Fruit fly (Drosophila melanogaster) whole organism, embryonic: Measurements from ENCODE around the gene Nlg4.

ENCODE experiments used
- Ada2b ChIP-seq: fragments of 200-800 bp; sonication (Bioruptor generic); IDR thresholded peaks from 2 replicates; pipeline ENCODE4 v1.3.6; 2022; ENCODE audit warnings: missing biosample characterization, missing genetic modification characterization
- Asciz ChIP-seq: fragments of 200-800 bp; sonication (Bioruptor generic); optimal IDR thresholded peaks from 2 replicates; lab custom pipeline; 2017; ENCODE audit warnings: missing biosample characterization, mild to moderate bottlenecking, missing genetic modification characterization, missing genetic modification reagents
- BEAF-32 ChIP-seq: fragments of 200-800 bp; sonication (Bioruptor generic); optimal IDR thresholded peaks from 3 replicates; lab custom pipeline; 2017; ENCODE audit warnings: missing biosample characterization, missing genetic modification characterization, mild to moderate bottlenecking, moderate library complexity, missing genetic modification reagents
- CG10321 ChIP-seq: fragments of 200-800 bp; sonication (Bioruptor generic); IDR thresholded peaks from 2 replicates; pipeline ENCODE4 v1.3.6; 2022; ENCODE audit warnings: missing biosample characterization, missing genetic modification characterization
- CG11085 ChIP-seq: fragments of 200-800 bp; sonication (Bioruptor generic); IDR thresholded peaks from 2 replicates; pipeline ENCODE4 v1.3.6; 2022; ENCODE audit warnings: missing biosample characterization, missing genetic modification characterization
- CG12744 ChIP-seq: fragments of 200-800 bp; sonication (Bioruptor generic); optimal IDR thresholded peaks from 2 replicates; lab custom pipeline; 2016; ENCODE audit warnings: missing biosample characterization, missing genetic modification characterization
- CG16813 ChIP-seq: fragments of 200-800 bp; sonication (Bioruptor generic); IDR thresholded peaks from 3 replicates; pipeline ENCODE4 v1.3.6; 2022; ENCODE audit warnings: missing biosample characterization, missing genetic modification characterization; ENCODE audit not compliant: partially characterized antibody
- CG2120 ChIP-seq: fragments of 200-800 bp; sonication (Bioruptor generic); optimal IDR thresholded peaks from 3 replicates; lab custom pipeline; 2016; ENCODE audit warnings: missing biosample characterization, missing genetic modification characterization
- CG2202 ChIP-seq: fragments of 200-800 bp; sonication (Bioruptor generic); optimal IDR thresholded peaks from 2 replicates; lab custom pipeline; 2018; ENCODE audit warnings: missing biosample characterization, mild to moderate bottlenecking, missing genetic modification characterization
- CG30431 ChIP-seq: fragments of 200-800 bp; sonication (Bioruptor generic); optimal IDR thresholded peaks from 2 replicates; lab custom pipeline; 2017; ENCODE audit warnings: missing biosample characterization, missing genetic modification characterization
- CG31224 ChIP-seq: fragments of 200-800 bp; sonication (Bioruptor generic); IDR thresholded peaks from 2 replicates; pipeline ENCODE4 v1.3.6; 2022; ENCODE audit warnings: missing biosample characterization, missing genetic modification characterization
- CG32767 ChIP-seq: fragments of 200-800 bp; sonication (Bioruptor generic); IDR thresholded peaks from 2 replicates; pipeline ENCODE4 v1.3.6; 2022; ENCODE audit warnings: missing biosample characterization, missing genetic modification characterization
- CG32772 ChIP-seq: fragments of 200-800 bp; sonication (Bioruptor generic); IDR thresholded peaks from 2 replicates; pipeline ENCODE4 v1.3.6; 2022; ENCODE audit warnings: missing biosample characterization, missing genetic modification characterization
- CG3281 ChIP-seq: fragments of 200-800 bp; sonication (Bioruptor generic); optimal IDR thresholded peaks from 3 replicates; lab custom pipeline; 2017; ENCODE audit warnings: missing biosample characterization, mild to moderate bottlenecking, missing genetic modification characterization
- CG7839 ChIP-seq: fragments of 200-800 bp; sonication (Bioruptor generic); optimal IDR thresholded peaks from 3 replicates; lab custom pipeline; 2018; ENCODE audit warnings: missing biosample characterization, mild to moderate bottlenecking, missing genetic modification characterization, moderate library complexity
- CG7987 ChIP-seq: fragments of 200-800 bp; sonication (Bioruptor generic); optimal IDR thresholded peaks from 2 replicates; lab custom pipeline; 2018; ENCODE audit warnings: missing biosample characterization, mild to moderate bottlenecking, missing genetic modification characterization, moderate library complexity
- CG8281 ChIP-seq: fragments of 200-800 bp; sonication (Bioruptor generic); optimal IDR thresholded peaks from 2 replicates; lab custom pipeline; 2018; ENCODE audit warnings: missing biosample characterization, mild to moderate bottlenecking, missing genetic modification characterization, moderate library complexity
- CG8924 ChIP-seq: fragments of 200-800 bp; optimal IDR thresholded peaks from 3 replicates; lab custom pipeline; 2019; ENCODE audit warnings: missing biosample characterization, mild to moderate bottlenecking, missing genetic modification characterization, moderate library complexity
- Dip3 ChIP-seq: fragments of 200-800 bp; sonication (Bioruptor generic); optimal IDR thresholded peaks from 3 replicates; lab custom pipeline; 2016; ENCODE audit warnings: missing biosample characterization, missing genetic modification characterization
- Doc2 ChIP-seq: fragments of 200-800 bp; sonication (Bioruptor generic); IDR thresholded peaks from 2 replicates; pipeline ENCODE4 v1.3.6; 2022; ENCODE audit warnings: missing biosample characterization, missing genetic modification characterization
- Ets97D ChIP-seq: fragments of 200-800 bp; sonication (Bioruptor generic); optimal IDR thresholded peaks from 3 replicates; lab custom pipeline; 2016; ENCODE audit warnings: missing biosample characterization, missing genetic modification characterization
- Fer1 ChIP-seq: fragments of 200-800 bp; sonication (Bioruptor generic); optimal IDR thresholded peaks from 2 replicates; lab custom pipeline; 2017; ENCODE audit warnings: missing biosample characterization, mild to moderate bottlenecking, missing genetic modification characterization
- GATAe ChIP-seq: fragments of 200-800 bp; sonication (Bioruptor generic); conservative IDR thresholded peaks from 2 replicates; pipeline ENCODE4 v1.3.6; 2022; ENCODE audit warnings: missing biosample characterization, missing genetic modification characterization
- HLHmδ ChIP-seq: fragments of 200-800 bp; sonication (Bioruptor generic); optimal IDR thresholded peaks from 2 replicates; lab custom pipeline; 2018; ENCODE audit warnings: missing biosample characterization, mild to moderate bottlenecking, missing genetic modification characterization, moderate library complexity
- Lim3 ChIP-seq: fragments of 200-800 bp; sonication (Bioruptor generic); IDR thresholded peaks from 2 replicates; pipeline ENCODE4 v1.3.6; 2022; ENCODE audit warnings: missing biosample characterization, missing genetic modification characterization
- NfI ChIP-seq: fragments of 200-800 bp; sonication (Bioruptor generic); optimal IDR thresholded peaks from 3 replicates; lab custom pipeline; 2018; ENCODE audit warnings: missing biosample characterization, mild to moderate bottlenecking, missing genetic modification characterization, moderate library complexity
- Opbp ChIP-seq: fragments of 200-800 bp; sonication (Bioruptor generic); IDR thresholded peaks from 3 replicates; pipeline ENCODE4 v1.3.6; 2022; ENCODE audit warnings: missing biosample characterization, missing genetic modification characterization; ENCODE audit not compliant: partially characterized antibody
- Ptx1 ChIP-seq: fragments of 200-800 bp; sonication (Bioruptor generic); IDR thresholded peaks from 2 replicates; pipeline ENCODE4 v1.3.6; 2022; ENCODE audit warnings: missing biosample characterization, missing genetic modification characterization
- Rx ChIP-seq: fragments of 200-800 bp; sonication (Bioruptor generic); IDR thresholded peaks from 2 replicates; pipeline ENCODE4 v1.3.6; 2022; ENCODE audit warnings: missing biosample characterization, missing genetic modification characterization
- Sry-β ChIP-seq: fragments of 200-800 bp; sonication (Bioruptor generic); optimal IDR thresholded peaks from 2 replicates; lab custom pipeline; 2018; ENCODE audit warnings: missing biosample characterization, mild to moderate bottlenecking, missing genetic modification characterization, moderate library complexity
- Ssrp ChIP-seq: fragments of 200-800 bp; sonication (Bioruptor generic); optimal IDR thresholded peaks from 2 replicates; lab custom pipeline; 2018; ENCODE audit warnings: missing biosample characterization, mild to moderate bottlenecking, missing genetic modification characterization, moderate library complexity
- TFAM ChIP-seq: fragments of 200-800 bp; sonication (Bioruptor generic); optimal IDR thresholded peaks from 2 replicates; lab custom pipeline; 2017; ENCODE audit warnings: missing biosample characterization, missing genetic modification characterization, inconsistent platforms
- Tbp ChIP-seq: fragments of >200 bp; optimal IDR thresholded peaks from 2 replicates; lab custom pipeline; 2018; ENCODE audit warnings: missing biosample characterization, missing genetic modification characterization
- ash1 ChIP-seq: fragments of 200-800 bp; sonication (Bioruptor generic); optimal IDR thresholded peaks from 2 replicates; lab custom pipeline; 2018; ENCODE audit warnings: missing biosample characterization, mild to moderate bottlenecking, missing genetic modification characterization
- bbx ChIP-seq: fragments of 200-800 bp; sonication (Bioruptor generic); IDR thresholded peaks from 2 replicates; pipeline ENCODE4 v1.3.6; 2022; ENCODE audit warnings: missing biosample characterization, missing genetic modification characterization; ENCODE audit not compliant: partially characterized antibody
- bigmax ChIP-seq: fragments of 200-800 bp; sonication (Bioruptor generic); optimal IDR thresholded peaks from 2 replicates; lab custom pipeline; 2018; ENCODE audit warnings: missing biosample characterization, mild to moderate bottlenecking, missing genetic modification characterization
- crol ChIP-seq: fragments of 200-800 bp; sonication (Bioruptor generic); IDR thresholded peaks from 2 replicates; pipeline ENCODE4 v1.3.6; 2022; ENCODE audit warnings: missing biosample characterization, missing genetic modification characterization
- crp ChIP-seq, 2 experiments: fragments of 200-800 bp; sonication (Bioruptor generic); optimal IDR thresholded peaks; 2 replicates in 1 of 2; 3 replicates in 1 of 2; lab custom pipeline; 2017; ENCODE audit warnings: missing biosample characterization in 2 of 2, missing genetic modification characterization in 2 of 2, mild to moderate bottlenecking in 1 of 2, moderate library complexity in 1 of 2
- dimm ChIP-seq: fragments of 200-800 bp; sonication (Bioruptor generic); IDR thresholded peaks from 2 replicates; pipeline ENCODE4 v1.3.6; 2022; ENCODE audit warnings: missing biosample characterization, missing genetic modification characterization
- disco-r ChIP-seq: fragments of 200-800 bp; sonication (Bioruptor generic); optimal IDR thresholded peaks from 2 replicates; lab custom pipeline; 2016; ENCODE audit warnings: missing biosample characterization, missing genetic modification characterization
- dm ChIP-seq: fragments of 200-800 bp; sonication (Bioruptor generic); optimal IDR thresholded peaks from 3 replicates; lab custom pipeline; 2016; ENCODE audit warnings: missing biosample characterization, missing genetic modification characterization
- ems ChIP-seq: fragments of 200-800 bp; sonication (Bioruptor generic); optimal IDR thresholded peaks from 3 replicates; lab custom pipeline; 2016; ENCODE audit warnings: missing biosample characterization, missing genetic modification characterization
- ewg ChIP-seq: fragments of 200-800 bp; sonication (Bioruptor generic); optimal IDR thresholded peaks from 3 replicates; lab custom pipeline; 2017; ENCODE audit warnings: mild to moderate bottlenecking, missing biosample characterization, missing genetic modification reagents, missing genetic modification characterization
- kni ChIP-seq: fragments of 200-800 bp; sonication (Bioruptor generic); optimal IDR thresholded peaks from 3 replicates; lab custom pipeline; 2017; ENCODE audit warnings: mild to moderate bottlenecking, missing biosample characterization, missing genetic modification reagents, missing genetic modification characterization
- lilli ChIP-seq: fragments of 200-800 bp; sonication (Bioruptor generic); optimal IDR thresholded peaks from 3 replicates; lab custom pipeline; 2016; ENCODE audit warnings: missing biosample characterization, missing genetic modification characterization
- p53 ChIP-seq: fragments of 200-800 bp; sonication (Bioruptor generic); optimal IDR thresholded peaks from 2 replicates; lab custom pipeline; 2016; ENCODE audit warnings: missing biosample characterization, missing genetic modification characterization
- sima ChIP-seq: fragments of 200-800 bp; sonication (Bioruptor generic); optimal IDR thresholded peaks from 2 replicates; lab custom pipeline; 2016; ENCODE audit warnings: missing biosample characterization, missing genetic modification characterization
- slbo ChIP-seq: fragments of 200-800 bp; sonication (Bioruptor generic); IDR thresholded peaks from 2 replicates; pipeline ENCODE4 v1.3.6; 2022; ENCODE audit warnings: missing biosample characterization, missing genetic modification characterization
- tio ChIP-seq: fragments of 200-800 bp; sonication (Bioruptor generic); optimal IDR thresholded peaks from 2 replicates; lab custom pipeline; 2017; ENCODE audit warnings: missing biosample characterization, missing genetic modification characterization, inconsistent platforms
- ttk ChIP-seq: fragments of 200-800 bp; sonication (Bioruptor generic); IDR thresholded peaks from 2 replicates; pipeline ENCODE4 v2.1.2; 2022; ENCODE audit warnings: missing biosample characterization, missing genetic modification characterization

Nlg4 gene

DNA sequence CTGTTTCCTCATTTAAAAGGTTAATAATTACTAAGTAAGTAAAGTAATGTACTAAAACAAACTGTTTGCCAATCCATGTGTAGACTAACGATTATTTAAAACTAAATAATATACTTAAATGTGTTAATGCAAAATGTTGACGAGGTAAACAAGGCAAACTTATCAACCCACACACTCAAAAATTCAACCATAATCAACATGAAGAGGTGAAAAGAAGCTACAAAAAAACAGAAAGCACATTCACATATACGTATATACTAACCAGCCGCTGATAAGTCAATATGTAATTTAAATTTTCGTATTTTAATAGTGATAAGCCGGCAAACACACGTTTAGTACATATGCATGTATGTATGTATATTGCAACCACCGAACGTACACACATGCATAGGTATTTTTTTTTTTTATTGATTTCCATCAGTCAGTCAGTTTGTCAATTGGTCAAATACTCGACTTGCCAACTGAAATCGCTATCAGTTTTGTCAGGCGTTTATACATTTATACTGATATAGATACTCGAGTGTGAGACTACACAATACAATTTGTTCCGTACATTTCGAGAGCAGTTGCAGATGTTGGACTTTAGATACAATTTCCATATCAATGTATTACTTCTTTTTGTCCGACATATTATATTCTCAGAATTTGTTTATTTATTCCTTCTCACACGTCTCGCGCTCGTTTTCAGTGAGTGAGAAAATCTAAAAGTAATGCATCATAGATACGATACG, 55.0 kb downstream of the Nlg4 start (continued):
- TF ChIP-seq CG12744 (GFP tag; lab: Kevin White, UChicago) (no peak), TFAM (no peak), CG11085 (GFP tag; lab: Robert Waterston, UW) (no peak), Rx (GFP tag; lab: Robert Waterston, UW) (no peak), Ets97D (GFP tag; lab: Kevin White, UChicago) (no peak), Dip3 (no peak), Lim3 (GFP tag; lab: Robert Waterston, UW) (no peak), Ada2b (no peak), CG3281 (peak; percentile 51), CG32772 (GFP tag; lab: Robert Waterston, UW) (no peak), CG8924 (tag; lab: Kevin White, UChicago) (peak; percentile 21), GATAe (no peak), CG7839 (peak; percentile 58), tio (GFP tag; lab: Kevin White, UChicago) (no peak), p53 (GFP tag; lab: Kevin White, UChicago) (no peak), Sry-β (GFP tag; lab: Kevin White, UChicago) (no peak), CG2120 (GFP tag; lab: Kevin White, UChicago) (peak; percentile 22), sima (GFP tag; lab: Kevin White, UChicago) (no peak), BEAF-32 (GFP tag; lab: Kevin White, UChicago) (no peak), crp (GFP tag; optimal IDR thresholded peaks at IDR 0.05; lab: Kevin White, UChicago) (no peak), Ssrp (tag; lab: Kevin White, UChicago) (no peak), crol (GFP tag; lab: Robert Waterston, UW) (peak; percentile 27; the same call in 1 of the 2 replicates), lilli (GFP tag; lab: Kevin White, UChicago) (no peak), ems (no peak), CG31224 (GFP tag; lab: Robert Waterston, UW) (no peak), bigmax (GFP tag; lab: Kevin White, UChicago) (no peak), disco-r (GFP tag; lab: Kevin White, UChicago) (no peak), dimm (GFP tag; lab: Robert Waterston, UW) (no peak), ewg (no peak), CG2202 (tag; lab: Kevin White, UChicago) (peak; percentile 16), HLHmδ (GFP tag; lab: Kevin White, UChicago) (no peak), ttk (no peak), CG32767 (GFP tag; lab: Robert Waterston, UW) (no peak), CG10321 (no peak), Tbp (GFP tag; lab: Kevin White, UChicago) (no peak), CG30431 (GFP tag; lab: Kevin White, UChicago) (no peak), Opbp (no peak), kni (GFP tag; lab: Kevin White, UChicago) (no peak), Fer1 (GFP tag; lab: Kevin White, UChicago) (peak; percentile 17), slbo (GFP tag; lab: Robert Waterston, UW) (no peak; the same call in 1 of the 2 replicates), bbx (GFP tag; lab: Robert Waterston, UW) (no peak), dm (no peak), Doc2 (GFP tag; lab: Robert Waterston, UW) (no peak), Asciz (GFP tag; lab: Kevin White, UChicago) (peak; percentile 84), Ptx1 (GFP tag; lab: Robert Waterston, UW) (no peak), ash1 (no peak), CG16813 (GFP tag; lab: Robert Waterston, UW) (no peak), CG8281 (tag; lab: Kevin White, UChicago) (peak; percentile 100), NfI (no peak), CG7987 (GFP tag; lab: Kevin White, UChicago) (peak; percentile 37)
